Fruit fly (Drosophila melanogaster): ENCODE data around the gene Gr22a.

DNA sequence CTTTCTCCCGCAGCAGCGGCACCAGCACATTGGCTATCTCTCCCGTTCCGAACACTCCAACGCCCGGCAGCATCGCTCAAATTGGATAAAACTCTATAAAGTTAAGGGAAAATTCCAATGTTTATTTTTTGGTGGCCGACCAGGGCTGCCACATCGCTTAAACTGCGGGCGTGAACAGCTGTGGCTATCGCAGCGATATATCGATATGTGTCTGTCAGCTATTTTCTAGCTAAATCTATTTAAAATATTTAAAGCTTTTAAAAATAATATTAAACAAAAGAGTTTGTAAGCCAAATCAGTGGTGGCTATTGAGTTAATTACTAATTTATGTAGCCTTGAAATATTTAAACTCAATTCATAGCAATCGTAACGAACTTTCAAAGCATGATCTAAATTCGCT, 42.8 kb downstream of the Gr22a start, which contains the start of the genes CG17712 and CG17648:
- no peak for TF ChIP-seq CG14050 (GFP tag; IDR thresholded peaks at IDR 0.05)
- TF ChIP-seq NC2β (GFP tag; optimal IDR thresholded peaks at IDR 0.05), result no peak
- TF ChIP-seq CG10209 (GFP tag; optimal IDR thresholded peaks at IDR 0.05), result no peak
- TF ChIP-seq btn (GFP tag; optimal IDR thresholded peaks at IDR 0.05), result no peak
- no peak for TF ChIP-seq CG5180 (GFP tag; optimal IDR thresholded peaks at IDR 0.05)
- TF ChIP-seq emc (GFP tag; optimal IDR thresholded peaks at IDR 0.05), result no peak
- no peak for TF ChIP-seq Dfd (GFP tag; optimal IDR thresholded peaks at IDR 0.05)

Measured in whole organism, embryonic.